Worm (Caenorhabditis elegans): ENCODE measurements around the gene str-161.

Gene str-161

ce11 chrIV:4915689-4916088, 11.8 kb upstream of the str-161 start, which contains the start of gene str-155:
Gene str-155, plus strand, starts transcription at chrIV:4915989.
- no peak for TF ChIP-seq efl-1 (GFP tag; optimal IDR thresholded peaks at IDR 0.05)
- no peak for TF ChIP-seq F23B12.7 (tag; optimal IDR thresholded peaks at IDR 0.05; ENCODE audit: insufficient read depth)
- no peak for TF ChIP-seq tbp1 (GFP tag; optimal IDR thresholded peaks at IDR 0.05)
- TF ChIP-seq rpc-1 (optimal IDR thresholded peaks at IDR 0.05), result no peak
- no peak for TF ChIP-seq rpc-1 (tag; optimal IDR thresholded peaks at IDR 0.05)
- no peak for TF ChIP-seq akir-1 (GFP tag; optimal IDR thresholded peaks at IDR 0.05)
- no peak for TF ChIP-seq snpc-1.1 (tag; optimal IDR thresholded peaks at IDR 0.05; ENCODE audit: insufficient read depth)
- no peak for TF ChIP-seq ztf-18 (tag; optimal IDR thresholded peaks at IDR 0.05)
- TF ChIP-seq mxl-1 (tag; optimal IDR thresholded peaks at IDR 0.05), result no peak
- no peak for TF ChIP-seq somi-1 (GFP tag; optimal IDR thresholded peaks at IDR 0.05)
- TF ChIP-seq tbx-9 (tag; optimal IDR thresholded peaks at IDR 0.05; ENCODE audit: borderline replicate concordance), result no peak
- no peak for TF ChIP-seq hmg-1.2 (GFP tag; IDR thresholded peaks at IDR 0.05)
- no peak for TF ChIP-seq lin-35 (GFP tag; optimal IDR thresholded peaks at IDR 0.05)
- TF ChIP-seq lin-40 (tag; optimal IDR thresholded peaks at IDR 0.05), result no peak
- no peak for TF ChIP-seq attf-6 (GFP tag; IDR thresholded peaks at IDR 0.05)
- TF ChIP-seq B0035.1 (tag; optimal IDR thresholded peaks at IDR 0.05), result no peak
- no peak for TF ChIP-seq snpc-4 (GFP tag; optimal IDR thresholded peaks at IDR 0.05)
- no peak for TF ChIP-seq snpc-4 (tag; optimal IDR thresholded peaks at IDR 0.05)
- no peak for TF ChIP-seq him-1 (tag; optimal IDR thresholded peaks at IDR 0.05)

ce11 chrIV:4913090-4913489, 9.2 kb upstream of the str-161 start, which contains the start of gene str-156:
Gene str-156, plus strand, starts transcription at chrIV:4913390.
- TF ChIP-seq snpc-1.3 (tag; optimal IDR thresholded peaks at IDR 0.05; ENCODE audit: insufficient read depth), result no peak
- TF ChIP-seq zim-3 (tag; optimal IDR thresholded peaks at IDR 0.05), result no peak
- no peak for TF ChIP-seq D2030.7 (GFP tag; IDR thresholded peaks at IDR 0.05)
- no peak for TF ChIP-seq F52B5.7 (tag; optimal IDR thresholded peaks at IDR 0.05)
- no peak for TF ChIP-seq attf-3 (GFP tag; conservative IDR thresholded peaks at IDR 0.05)
- no peak for TF ChIP-seq ceh-100 (GFP tag; IDR thresholded peaks at IDR 0.05)
- no peak for TF ChIP-seq dox-1 (GFP tag; IDR thresholded peaks at IDR 0.05)
- no peak for TF ChIP-seq lin-40 (tag; optimal IDR thresholded peaks at IDR 0.05)
- TF ChIP-seq gei-17 (GFP tag; optimal IDR thresholded peaks at IDR 0.05), result no peak
- TF ChIP-seq ztf-3 (GFP tag; optimal IDR thresholded peaks at IDR 0.05), result no peak
- TF ChIP-seq F33H1.4 (GFP tag; IDR thresholded peaks at IDR 0.05), result no peak
- no peak for TF ChIP-seq madf-8 (GFP tag; conservative IDR thresholded peaks at IDR 0.05)
- no peak for TF ChIP-seq mxl-1 (tag; optimal IDR thresholded peaks at IDR 0.05)
- TF ChIP-seq K12H6.12 (tag; optimal IDR thresholded peaks at IDR 0.05), result no peak
- TF ChIP-seq lag-1 (GFP tag; IDR thresholded peaks at IDR 0.05), result no peak
- TF ChIP-seq pha-4 (tag; optimal IDR thresholded peaks at IDR 0.05), result no peak

DNA sequence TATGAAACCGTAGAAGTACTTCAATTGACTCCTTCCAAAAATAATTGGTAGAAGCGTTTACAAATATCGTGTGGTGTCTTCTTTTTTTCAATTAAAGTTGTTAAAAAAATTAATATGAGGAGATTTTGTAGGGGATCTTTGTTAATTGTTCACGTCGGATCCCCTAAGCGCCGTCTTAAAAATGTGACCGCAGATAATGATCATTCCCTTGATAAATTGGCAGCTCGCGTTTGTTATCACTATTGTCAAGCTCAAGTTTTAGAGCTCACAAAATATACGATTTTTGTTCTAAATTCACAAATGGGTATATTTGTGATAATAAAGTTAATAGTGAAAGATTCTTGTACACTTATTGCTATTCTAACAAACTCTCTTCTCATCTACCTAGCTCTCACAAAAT, 5.2 kb upstream of the str-161 start, which contains the start of gene str-159:
str-159 (plus strand) TSS at position 301 of the 400 bp plus-strand sequence.
- TF ChIP-seq rpc-1 (optimal IDR thresholded peaks at IDR 0.05) (no peak), rpc-1 (tag; optimal IDR thresholded peaks at IDR 0.05) (no peak), ceh-40 (GFP tag; IDR thresholded peaks at IDR 0.05) (no peak), chd-7 (tag; optimal IDR thresholded peaks at IDR 0.05) (no peak), sea-2 (GFP tag; IDR thresholded peaks at IDR 0.05) (no peak), ZK185.1 (tag; optimal IDR thresholded peaks at IDR 0.05; ENCODE audit: poor library complexity, severe bottlenecking) (no peak), madf-10 (tag; optimal IDR thresholded peaks at IDR 0.05) (no peak), xnd-1 (tag; optimal IDR thresholded peaks at IDR 0.05) (no peak), nhr-90 (tag; optimal IDR thresholded peaks at IDR 0.05) (no peak), ets-4 (GFP tag; optimal IDR thresholded peaks at IDR 0.05) (no peak), F57C9.4 (tag; optimal IDR thresholded peaks at IDR 0.05) (no peak), ceh-91 (GFP tag; IDR thresholded peaks at IDR 0.05) (no peak)

Measured in whole organism, young adult.